Fruit fly (Drosophila melanogaster) whole organism, embryonic: ENCODE results near the gene Uch-L5R.

Source experiments
- Bdp1 ChIP-seq: fragments of 200-800 bp; sonication (Bioruptor generic); optimal IDR thresholded peaks from 3 replicates; lab custom pipeline; 2016; ENCODE audit warnings: missing biosample characterization, missing genetic modification characterization
- Bgb ChIP-seq: fragments of 200-800 bp; sonication (Bioruptor generic); IDR thresholded peaks from 2 replicates; pipeline ENCODE4 v1.3.6; 2022; ENCODE audit warnings: missing biosample characterization, missing genetic modification characterization; ENCODE audit not compliant: partially characterized antibody
- BtbVII ChIP-seq: fragments of 200-800 bp; sonication (Bioruptor generic); optimal IDR thresholded peaks from 3 replicates; lab custom pipeline; 2017; ENCODE audit warnings: missing biosample characterization, mild to moderate bottlenecking, missing genetic modification characterization
- Bteb2 ChIP-seq: fragments of 200-800 bp; sonication (Bioruptor generic); optimal IDR thresholded peaks from 2 replicates; lab custom pipeline; 2016; ENCODE audit warnings: missing biosample characterization, missing genetic modification characterization
- CG10267 ChIP-seq: fragments of 200-800 bp; sonication (Bioruptor generic); optimal IDR thresholded peaks from 2 replicates; lab custom pipeline; 2018; ENCODE audit warnings: missing biosample characterization, mild to moderate bottlenecking, missing genetic modification characterization, moderate library complexity
- CG10366 ChIP-seq: fragments of 200-800 bp; sonication (Bioruptor generic); IDR thresholded peaks from 2 replicates; pipeline ENCODE4 v1.3.6; 2022; ENCODE audit warnings: missing biosample characterization, missing genetic modification characterization
- CG10543 ChIP-seq: fragments of 200-800 bp; sonication (Bioruptor generic); optimal IDR thresholded peaks from 3 replicates; lab custom pipeline; 2017; ENCODE audit warnings: missing biosample characterization, mild to moderate bottlenecking, missing genetic modification characterization, moderate library complexity
- CG10959 ChIP-seq: fragments of 200-800 bp; sonication (Bioruptor generic); IDR thresholded peaks from 2 replicates; pipeline ENCODE4 v1.3.6; 2022; ENCODE audit warnings: missing biosample characterization, missing genetic modification characterization
- CG14710 ChIP-seq: fragments of 200-800 bp; sonication (Bioruptor generic); optimal IDR thresholded peaks from 3 replicates; lab custom pipeline; 2019; ENCODE audit warnings: missing biosample characterization, mild to moderate bottlenecking, missing genetic modification characterization, moderate library complexity
- CG16813 ChIP-seq: fragments of 200-800 bp; sonication (Bioruptor generic); IDR thresholded peaks from 3 replicates; pipeline ENCODE4 v1.3.6; 2022; ENCODE audit warnings: missing biosample characterization, missing genetic modification characterization; ENCODE audit not compliant: partially characterized antibody
- CG17385 ChIP-seq: fragments of 200-800 bp; sonication (Bioruptor generic); optimal IDR thresholded peaks from 3 replicates; lab custom pipeline; 2018; ENCODE audit warnings: missing biosample characterization, mild to moderate bottlenecking, missing genetic modification characterization
- CG17612 ChIP-seq: fragments of 200-800 bp; sonication (Bioruptor generic); IDR thresholded peaks from 2 replicates; pipeline ENCODE4 v1.3.6; 2022; ENCODE audit warnings: missing biosample characterization, missing genetic modification characterization
- CG18764 ChIP-seq: fragments of 200-800 bp; sonication (Bioruptor generic); optimal IDR thresholded peaks from 3 replicates; lab custom pipeline; 2016; ENCODE audit warnings: missing biosample characterization, missing genetic modification characterization
- CG2116 ChIP-seq: fragments of 200-800 bp; sonication (Bioruptor generic); optimal IDR thresholded peaks from 3 replicates; lab custom pipeline; 2018; ENCODE audit warnings: missing biosample characterization, mild to moderate bottlenecking, missing genetic modification characterization
- CG32532 ChIP-seq: fragments of 200-800 bp; sonication (Bioruptor generic); IDR thresholded peaks from 2 replicates; pipeline ENCODE4 v1.3.6; 2022; ENCODE audit warnings: missing biosample characterization, missing genetic modification characterization
- CG4424 ChIP-seq: fragments of 200-800 bp; sonication (Bioruptor generic); optimal IDR thresholded peaks from 3 replicates; lab custom pipeline; 2016; ENCODE audit warnings: missing biosample characterization, missing genetic modification characterization
- CG5180 ChIP-seq: fragments of 200-800 bp; sonication (Bioruptor generic); optimal IDR thresholded peaks from 3 replicates; lab custom pipeline; 2017; ENCODE audit warnings: missing biosample characterization, missing genetic modification characterization, mild to moderate bottlenecking, moderate library complexity, missing genetic modification reagents
- CG6791 ChIP-seq: fragments of 200-800 bp; sonication (Bioruptor generic); IDR thresholded peaks from 3 replicates; pipeline ENCODE4 v1.3.6; 2022; ENCODE audit warnings: missing biosample characterization, missing genetic modification characterization; ENCODE audit not compliant: partially characterized antibody
- CG7556 ChIP-seq: fragments of 200-800 bp; sonication (Bioruptor generic); optimal IDR thresholded peaks from 2 replicates; lab custom pipeline; 2017; ENCODE audit warnings: missing biosample characterization, mild to moderate bottlenecking, missing genetic modification characterization
- CG7839 ChIP-seq: fragments of 200-800 bp; sonication (Bioruptor generic); optimal IDR thresholded peaks from 3 replicates; lab custom pipeline; 2018; ENCODE audit warnings: missing biosample characterization, mild to moderate bottlenecking, missing genetic modification characterization, moderate library complexity
- CG9797 ChIP-seq: fragments of 200-800 bp; sonication (Bioruptor generic); optimal IDR thresholded peaks from 3 replicates; lab custom pipeline; 2018; ENCODE audit warnings: missing biosample characterization, mild to moderate bottlenecking, missing genetic modification characterization
- CrebB ChIP-seq: fragments of 200-800 bp; sonication (Bioruptor generic); optimal IDR thresholded peaks from 3 replicates; lab custom pipeline; 2018; ENCODE audit warnings: missing biosample characterization, mild to moderate bottlenecking, missing genetic modification characterization
- Dp ChIP-seq: fragments of 200-800 bp; sonication (Bioruptor generic); optimal IDR thresholded peaks from 2 replicates; lab custom pipeline; 2018; ENCODE audit warnings: missing biosample characterization, mild to moderate bottlenecking, missing genetic modification characterization, moderate library complexity
- Eip74EF ChIP-seq, 2 experiments: fragments of 200-800 bp in 1 of 2; fragments of >200 bp in 1 of 2; sonication (Bioruptor generic) in 1 of 2; optimal IDR thresholded peaks; 2 replicates each; lab custom pipeline; 2017 to 2019; ENCODE audit warnings: missing biosample characterization in 2 of 2, missing genetic modification characterization in 2 of 2, mild to moderate bottlenecking in 1 of 2, moderate library complexity in 1 of 2
- GATAe ChIP-seq: fragments of 200-800 bp; sonication (Bioruptor generic); conservative IDR thresholded peaks from 2 replicates; pipeline ENCODE4 v1.3.6; 2022; ENCODE audit warnings: missing biosample characterization, missing genetic modification characterization
- HLH4C ChIP-seq: fragments of 200-800 bp; sonication (Bioruptor generic); IDR thresholded peaks from 3 replicates; pipeline ENCODE4 v1.3.6; 2022; ENCODE audit warnings: missing biosample characterization, missing genetic modification characterization; ENCODE audit not compliant: partially characterized antibody
- Lpt ChIP-seq: fragments of >200 bp; optimal IDR thresholded peaks from 2 replicates; lab custom pipeline; 2018; ENCODE audit warnings: missing biosample characterization, missing genetic modification characterization
- MESR4 ChIP-seq: fragments of 200-800 bp; sonication (Bioruptor generic); optimal IDR thresholded peaks from 2 replicates; lab custom pipeline; 2018; ENCODE audit warnings: missing biosample characterization, mild to moderate bottlenecking, missing genetic modification characterization, moderate library complexity
- NfI ChIP-seq: fragments of 200-800 bp; sonication (Bioruptor generic); optimal IDR thresholded peaks from 3 replicates; lab custom pipeline; 2018; ENCODE audit warnings: missing biosample characterization, mild to moderate bottlenecking, missing genetic modification characterization, moderate library complexity
- Opbp ChIP-seq: fragments of 200-800 bp; sonication (Bioruptor generic); IDR thresholded peaks from 3 replicates; pipeline ENCODE4 v1.3.6; 2022; ENCODE audit warnings: missing biosample characterization, missing genetic modification characterization; ENCODE audit not compliant: partially characterized antibody
- Ptx1 ChIP-seq: fragments of 200-800 bp; sonication (Bioruptor generic); IDR thresholded peaks from 2 replicates; pipeline ENCODE4 v1.3.6; 2022; ENCODE audit warnings: missing biosample characterization, missing genetic modification characterization
- amos ChIP-seq: fragments of 200-800 bp; sonication (Bioruptor generic); IDR thresholded peaks from 2 replicates; pipeline ENCODE4 v1.3.6; 2022; ENCODE audit warnings: missing biosample characterization, missing genetic modification characterization; ENCODE audit not compliant: partially characterized antibody
- ara ChIP-seq: fragments of 200-800 bp; sonication (Bioruptor generic); IDR thresholded peaks from 2 replicates; pipeline ENCODE4 v1.3.6; 2022; ENCODE audit warnings: missing biosample characterization, missing genetic modification characterization
- cad ChIP-seq: fragments of >200 bp; optimal IDR thresholded peaks from 2 replicates; lab custom pipeline; 2017; ENCODE audit warnings: missing biosample characterization, missing genetic modification characterization
- cwo ChIP-seq: fragments of 200-800 bp; sonication (Bioruptor generic); optimal IDR thresholded peaks from 3 replicates; lab custom pipeline; 2017; ENCODE audit warnings: missing biosample characterization, missing genetic modification characterization, mild to moderate bottlenecking, moderate library complexity, missing genetic modification reagents
- danr ChIP-seq: fragments of 200-800 bp; sonication (Bioruptor generic); IDR thresholded peaks from 2 replicates; pipeline ENCODE4 v1.3.6; 2022; ENCODE audit warnings: missing biosample characterization, missing genetic modification characterization
- gce ChIP-seq: fragments of 200-800 bp; sonication (Bioruptor generic); IDR thresholded peaks from 3 replicates; pipeline ENCODE4 v1.3.6; 2022; ENCODE audit warnings: missing biosample characterization, missing genetic modification characterization
- hbn ChIP-seq: fragments of 200-800 bp; sonication (Bioruptor generic); IDR thresholded peaks from 2 replicates; pipeline ENCODE4 v1.3.6; 2022; ENCODE audit warnings: missing biosample characterization, missing genetic modification characterization; ENCODE audit not compliant: partially characterized antibody
- ken ChIP-seq: fragments of 200-800 bp; sonication (Bioruptor generic); IDR thresholded peaks from 3 replicates; pipeline ENCODE4 v1.3.6; 2022; ENCODE audit warnings: missing biosample characterization, missing genetic modification characterization
- lbe ChIP-seq: fragments of 200-800 bp; sonication (Bioruptor generic); optimal IDR thresholded peaks from 2 replicates; lab custom pipeline; 2016; ENCODE audit warnings: missing biosample characterization, mild to moderate bottlenecking, missing genetic modification characterization
- luna ChIP-seq: fragments of 200-800 bp; sonication (Bioruptor generic); optimal IDR thresholded peaks from 2 replicates; lab custom pipeline; 2016; ENCODE audit warnings: missing biosample characterization, missing genetic modification characterization
- oc ChIP-seq: fragments of 200-800 bp; sonication (Bioruptor generic); optimal IDR thresholded peaks from 2 replicates; lab custom pipeline; 2018; ENCODE audit warnings: missing biosample characterization, mild to moderate bottlenecking, missing genetic modification characterization, moderate library complexity
- prd ChIP-seq, 3 experiments: fragments of >200 bp in 2 of 3; fragments of 200-800 bp in 1 of 3; sonication (Bioruptor generic) in 1 of 3; optimal IDR thresholded peaks in 2 of 3; IDR thresholded peaks in 1 of 3; 2 replicates in 2 of 3; 3 replicates in 1 of 3; pipeline versions ENCODE4 v1.3.6 to Lab custom; 2017 to 2022; ENCODE audit warnings: missing biosample characterization in 1 of 3, missing genetic modification characterization in 1 of 3
- psq ChIP-seq: fragments of 200-800 bp; sonication (Bioruptor generic); optimal IDR thresholded peaks from 2 replicates; lab custom pipeline; 2017; ENCODE audit warnings: missing biosample characterization, missing genetic modification characterization
- sens ChIP-seq: fragments of 200-800 bp; sonication (Bioruptor generic); peaks from one replicate; lab custom pipeline; 2016; ENCODE audit warnings: missing biosample characterization, missing genetic modification characterization
- tap ChIP-seq: fragments of 200-800 bp; optimal IDR thresholded peaks from 3 replicates; lab custom pipeline; 2019; ENCODE audit warnings: missing biosample characterization, mild to moderate bottlenecking, missing genetic modification characterization, moderate library complexity
- tna ChIP-seq: fragments of 200-800 bp; sonication (Bioruptor generic); IDR thresholded peaks from 2 replicates; pipeline ENCODE4 v1.3.6; 2022; ENCODE audit warnings: missing biosample characterization, missing genetic modification characterization; ENCODE audit not compliant: partially characterized antibody
- yki ChIP-seq: fragments of >200 bp; optimal IDR thresholded peaks from 3 replicates; lab custom pipeline; 2018

Gene Uch-L5R

dm6 chrX:12018440-12019101 is 37.9 kb downstream of the Uch-L5R start, which contains the start of gene Lsm12a (continued):
- TF ChIP-seq CG5180: no peak
- no peak for TF ChIP-seq CG7556
- no peak for TF ChIP-seq CG10543 (GFP tag; lab: Kevin White, UChicago)
- peak; percentile 38; the same call in 1 of the 2 replicates for TF ChIP-seq tna (GFP tag; lab: Robert Waterston, UW)
- TF ChIP-seq CG6791 (GFP tag; lab: Robert Waterston, UW): peak; percentile 77; the same call in 2 of the 3 replicates
- peak; percentile 71 for TF ChIP-seq CG16813
- no peak for TF ChIP-seq CrebB (tag; lab: Kevin White, UChicago)
- TF ChIP-seq CG10267 (tag; lab: Kevin White, UChicago): peak; percentile 37
- TF ChIP-seq Ptx1 (GFP tag; lab: Robert Waterston, UW): no peak
- TF ChIP-seq psq: peak; percentile 80
- TF ChIP-seq luna (GFP tag; lab: Kevin White, UChicago): no peak
- no peak for TF ChIP-seq prd (optimal IDR thresholded peaks at IDR 0.05; lab: Kevin White, UChicago)
- no peak for TF ChIP-seq prd (GFP tag; IDR thresholded peaks at IDR 0.05; lab: Robert Waterston, UW)
- no peak for TF ChIP-seq NfI (GFP tag; lab: Kevin White, UChicago)
- no peak for TF ChIP-seq ara (GFP tag; lab: Robert Waterston, UW)
- TF ChIP-seq oc: no peak
- no peak for TF ChIP-seq Bdp1 (GFP tag; lab: Kevin White, UChicago)
- TF ChIP-seq Opbp (GFP tag; lab: Robert Waterston, UW): peak; percentile 60; the same call in 2 of the 3 replicates
- no peak for TF ChIP-seq Dp
- no peak for TF ChIP-seq CG7839
- peak; percentile 85 for TF ChIP-seq MESR4 (GFP tag; lab: Kevin White, UChicago)
- no peak for TF ChIP-seq GATAe
- TF ChIP-seq danr (GFP tag; lab: Robert Waterston, UW): no peak
- TF ChIP-seq CG17612 (GFP tag; lab: Robert Waterston, UW): no peak
- TF ChIP-seq CG4424: no peak
- no peak for TF ChIP-seq cwo (GFP tag; lab: Kevin White, UChicago)
- TF ChIP-seq Lpt (GFP tag; lab: Kevin White, UChicago): no peak
- TF ChIP-seq CG10366 (GFP tag; lab: Robert Waterston, UW): no peak
- no peak for TF ChIP-seq Bteb2 (GFP tag; lab: Kevin White, UChicago)
- no peak for TF ChIP-seq CG9797 (GFP tag; lab: Kevin White, UChicago)
- peak; percentile 97 for TF ChIP-seq CG2116 (GFP tag; lab: Kevin White, UChicago)
- TF ChIP-seq CG10959 (GFP tag; lab: Robert Waterston, UW): no peak
- TF ChIP-seq HLH4C (GFP tag; lab: Robert Waterston, UW): peak; percentile 31
- TF ChIP-seq cad (GFP tag; lab: Kevin White, UChicago): no peak
- peak; percentile 16; the same call in 1 of the 2 replicates for TF ChIP-seq hbn (GFP tag; lab: Robert Waterston, UW)
- TF ChIP-seq gce (GFP tag; lab: Robert Waterston, UW): no peak
- TF ChIP-seq CG14710 (tag; lab: Kevin White, UChicago): peak; percentile 6
- no peak for TF ChIP-seq lbe (GFP tag; lab: Kevin White, UChicago)
- TF ChIP-seq yki (lab: Kevin White, UChicago): no peak
- peak; percentile 44 for TF ChIP-seq sens (GFP tag; lab: Kevin White, UChicago)
- TF ChIP-seq tap (tag; lab: Kevin White, UChicago): no peak
- TF ChIP-seq Eip74EF (GFP tag; optimal IDR thresholded peaks at IDR 0.05; lab: Kevin White, UChicago): no peak
- TF ChIP-seq ken (GFP tag; lab: Robert Waterston, UW): 0 out of 3 replicates have a peak, but pooled peaks have one; percentile 19
- TF ChIP-seq BtbVII: no peak
- no peak for TF ChIP-seq CG32532 (GFP tag; lab: Robert Waterston, UW)
- TF ChIP-seq amos (GFP tag; lab: Robert Waterston, UW): peak; percentile 81
- no peak for TF ChIP-seq CG18764 (GFP tag; lab: Kevin White, UChicago)
- TF ChIP-seq CG17385 (GFP tag; lab: Kevin White, UChicago): no peak
- peak; percentile 66 for TF ChIP-seq Bgb (GFP tag; lab: Robert Waterston, UW)
